Fruit fly (Drosophila melanogaster) whole organism, wandering third instar larva: ENCODE data around the gene CG13917.

Source experiments
- Abd-B ChIP-seq: fragments of >200 bp; optimal IDR thresholded peaks from 2 replicates; lab custom pipeline; 2017; ENCODE audit warnings: missing biosample characterization, missing genetic modification characterization
- CG32264 ChIP-seq: fragments of 200-800 bp; sonication (Bioruptor generic); optimal IDR thresholded peaks from 2 replicates; lab custom pipeline; 2016; ENCODE audit warnings: missing biosample characterization, missing genetic modification characterization
- CG9705 ChIP-seq: fragments of 200-800 bp; sonication (Bioruptor generic); optimal IDR thresholded peaks from 2 replicates; lab custom pipeline; 2018; ENCODE audit warnings: missing biosample characterization, mild to moderate bottlenecking, missing genetic modification characterization
- CrebA ChIP-seq: fragments of 200-800 bp; sonication (Bioruptor generic); optimal IDR thresholded peaks from 2 replicates; lab custom pipeline; 2016; ENCODE audit warnings: missing biosample characterization, mild to moderate bottlenecking, missing genetic modification characterization, borderline replicate concordance
- Dif ChIP-seq: fragments of 200-275, 200-300 bp; sonication (Bioruptor generic); optimal IDR thresholded peaks from 2 replicates; lab custom pipeline; 2018; ENCODE audit warnings: missing biosample characterization, missing genetic modification characterization; ENCODE audit not compliant: partially characterized antibody
- GATAd ChIP-seq: sonication (Bioruptor generic); optimal IDR thresholded peaks from 2 replicates; lab custom pipeline; 2016; ENCODE audit warnings: missing biosample characterization, missing genetic modification characterization
- HLH106 ChIP-seq: fragments of 200-800 bp; optimal IDR thresholded peaks from 3 replicates; lab custom pipeline; 2019; ENCODE audit warnings: missing biosample characterization, mild to moderate bottlenecking, missing genetic modification characterization, moderate library complexity
- Hr78 ChIP-seq: fragments of >200 bp; optimal IDR thresholded peaks from 2 replicates; lab custom pipeline; 2017; ENCODE audit warnings: missing biosample characterization, missing genetic modification characterization
- Hr83 ChIP-seq: fragments of 200-300 bp; sonication (Bioruptor generic); optimal IDR thresholded peaks from 2 replicates; lab custom pipeline; 2016; ENCODE audit warnings: missing biosample characterization, mild to moderate bottlenecking, missing genetic modification characterization, moderate library complexity; ENCODE audit not compliant: poor library complexity, severe bottlenecking
- Jra ChIP-seq: sonication (Bioruptor generic); optimal IDR thresholded peaks from 2 replicates; lab custom pipeline; 2016; ENCODE audit warnings: missing biosample characterization, missing genetic modification characterization
- Mio ChIP-seq: sonication (Bioruptor generic); optimal IDR thresholded peaks from 2 replicates; lab custom pipeline; 2016; ENCODE audit warnings: missing biosample characterization, missing genetic modification characterization
- N ChIP-seq: fragments of >200 bp; optimal IDR thresholded peaks from 2 replicates; lab custom pipeline; 2018; ENCODE audit warnings: missing biosample characterization, missing external identifiers, missing genetic modification characterization
- OdsH ChIP-seq: fragments of 200-800 bp; sonication (Bioruptor generic); optimal IDR thresholded peaks from 2 replicates; lab custom pipeline; 2016; ENCODE audit warnings: missing biosample characterization, mild to moderate bottlenecking, missing genetic modification characterization
- Rel ChIP-seq, 2 experiments: fragments of 200-800 bp; sonication (Bioruptor generic) in 1 of 2; optimal IDR thresholded peaks; 2 replicates in 1 of 2; 3 replicates in 1 of 2; lab custom pipeline; 2016 to 2019; ENCODE audit warnings: mild to moderate bottlenecking in 2 of 2, missing biosample characterization in 2 of 2, missing genetic modification characterization in 2 of 2, moderate library complexity in 1 of 2
- Sp1 ChIP-seq: fragments of 200-800 bp; sonication (Bioruptor generic); optimal IDR thresholded peaks from 3 replicates; lab custom pipeline; 2019; ENCODE audit warnings: missing biosample characterization, mild to moderate bottlenecking, missing genetic modification characterization, moderate library complexity
- Vsx2 ChIP-seq: fragments of 200-300, 225-300 bp; sonication (Bioruptor generic); optimal IDR thresholded peaks from 2 replicates; lab custom pipeline; 2018; ENCODE audit warnings: missing biosample characterization, missing genetic modification characterization; ENCODE audit not compliant: partially characterized antibody
- br ChIP-seq: fragments of 200-800 bp; sonication (Bioruptor generic); optimal IDR thresholded peaks from 2 replicates; lab custom pipeline; 2016; ENCODE audit warnings: missing biosample characterization, missing genetic modification characterization
- dl ChIP-seq, 2 experiments: fragments of 175-275, 200-275 bp in 1 of 2; fragments of 200-275 bp in 1 of 2; sonication (Bioruptor generic); optimal IDR thresholded peaks; lab custom pipeline; 2018; ENCODE audit warnings: mild to moderate bottlenecking in 2 of 2, missing biosample characterization in 2 of 2, missing genetic modification characterization in 2 of 2, moderate library complexity in 2 of 2; ENCODE audit not compliant: partially characterized antibody in 2 of 2, insufficient read depth in 1 of 2
- dmrt93B ChIP-seq: fragments of 200-800 bp; sonication (Bioruptor generic); optimal IDR thresholded peaks from 2 replicates; lab custom pipeline; 2018; ENCODE audit warnings: missing biosample characterization, mild to moderate bottlenecking, missing genetic modification characterization
- dsf ChIP-seq: sonication (Bioruptor generic); optimal IDR thresholded peaks from 2 replicates; lab custom pipeline; 2016; ENCODE audit warnings: missing biosample characterization, missing genetic modification characterization, borderline replicate concordance
- foxo ChIP-seq, 2 experiments: fragments of 200-800 bp; sonication (Bioruptor generic); optimal IDR thresholded peaks; 2 replicates in 1 of 2; 3 replicates in 1 of 2; lab custom pipeline; 2016 to 2017; ENCODE audit warnings: missing biosample characterization in 2 of 2, missing genetic modification characterization in 2 of 2
- fru ChIP-seq: fragments of 200-800 bp; sonication (Bioruptor generic); optimal IDR thresholded peaks from 3 replicates; lab custom pipeline; 2016; ENCODE audit warnings: missing biosample characterization, mild to moderate bottlenecking, missing genetic modification characterization
- h ChIP-seq: fragments of 200-800 bp; sonication (Bioruptor generic); optimal IDR thresholded peaks from 3 replicates; lab custom pipeline; 2016; ENCODE audit warnings: missing biosample characterization, mild to moderate bottlenecking, missing genetic modification characterization
- jim ChIP-seq: fragments of 175-275, 200-325 bp; sonication (Bioruptor generic); optimal IDR thresholded peaks from 2 replicates; lab custom pipeline; 2016; ENCODE audit warnings: missing biosample characterization, mild to moderate bottlenecking, missing genetic modification characterization
- pan ChIP-seq: fragments of >200 bp; optimal IDR thresholded peaks from 2 replicates; lab custom pipeline; 2017
- psq ChIP-seq: fragments of 200-800 bp; sonication (Bioruptor generic); optimal IDR thresholded peaks from 3 replicates; lab custom pipeline; 2017; ENCODE audit warnings: missing biosample characterization, mild to moderate bottlenecking, missing genetic modification characterization, moderate library complexity
- rgr ChIP-seq: fragments of 200-800 bp; sonication (Bioruptor generic); optimal IDR thresholded peaks from 3 replicates; lab custom pipeline; 2016; ENCODE audit warnings: missing biosample characterization, mild to moderate bottlenecking, missing genetic modification characterization
- sv ChIP-seq: fragments of 200-800 bp; sonication (Bioruptor generic); optimal IDR thresholded peaks from 3 replicates; lab custom pipeline; 2016; ENCODE audit warnings: missing biosample characterization, missing genetic modification characterization
- tai ChIP-seq: sonication (Bioruptor generic); optimal IDR thresholded peaks from 2 replicates; lab custom pipeline; 2016; ENCODE audit warnings: missing biosample characterization, missing genetic modification characterization
- woc ChIP-seq: sonication (Bioruptor generic); optimal IDR thresholded peaks from 2 replicates; lab custom pipeline; 2016; ENCODE audit warnings: missing biosample characterization, mild to moderate bottlenecking, missing genetic modification characterization

Gene CG13917

DNA sequence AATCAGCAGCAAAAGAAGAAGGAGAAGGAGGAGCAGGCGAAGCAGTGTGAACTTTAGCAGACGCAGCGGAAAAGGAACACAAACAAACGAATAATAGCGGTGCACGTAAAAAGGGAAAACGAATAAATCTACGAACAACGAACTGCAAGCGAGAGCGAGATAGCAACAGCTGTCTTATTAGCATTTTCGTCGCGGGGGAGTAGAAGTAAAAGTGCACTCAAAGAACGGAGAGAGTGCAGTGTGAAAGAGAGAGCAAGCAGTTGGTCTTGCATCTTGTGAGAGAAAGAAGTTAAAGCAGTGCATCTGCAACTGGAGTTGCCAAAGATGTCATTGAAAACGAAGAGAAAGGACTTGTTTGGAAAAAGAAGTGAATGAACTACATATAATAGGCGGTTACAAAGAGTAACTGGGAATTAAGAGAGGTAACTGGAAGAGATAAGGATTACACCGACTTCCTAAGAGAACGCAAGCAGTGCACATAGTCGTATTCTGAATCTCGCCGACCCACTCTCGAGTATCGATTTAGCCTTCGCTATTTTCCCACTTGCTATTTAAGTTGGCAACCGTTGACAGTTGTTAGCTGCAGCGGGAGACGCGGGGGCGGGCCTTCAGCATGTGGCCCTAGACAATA lies 16.4 kb downstream of the CG13917 start:
- TF ChIP-seq psq (GFP tag; lab: Kevin White, UChicago) = peak; percentile 80
- TF ChIP-seq foxo (GFP tag; optimal IDR thresholded peaks at IDR 0.05; lab: Kevin White, UChicago) = no peak
- peak; percentile 24 for TF ChIP-seq Dif (GFP tag; lab: Kevin White, UChicago)
- TF ChIP-seq Vsx2 (GFP tag; lab: Kevin White, UChicago) = peak; percentile 59

DNA sequence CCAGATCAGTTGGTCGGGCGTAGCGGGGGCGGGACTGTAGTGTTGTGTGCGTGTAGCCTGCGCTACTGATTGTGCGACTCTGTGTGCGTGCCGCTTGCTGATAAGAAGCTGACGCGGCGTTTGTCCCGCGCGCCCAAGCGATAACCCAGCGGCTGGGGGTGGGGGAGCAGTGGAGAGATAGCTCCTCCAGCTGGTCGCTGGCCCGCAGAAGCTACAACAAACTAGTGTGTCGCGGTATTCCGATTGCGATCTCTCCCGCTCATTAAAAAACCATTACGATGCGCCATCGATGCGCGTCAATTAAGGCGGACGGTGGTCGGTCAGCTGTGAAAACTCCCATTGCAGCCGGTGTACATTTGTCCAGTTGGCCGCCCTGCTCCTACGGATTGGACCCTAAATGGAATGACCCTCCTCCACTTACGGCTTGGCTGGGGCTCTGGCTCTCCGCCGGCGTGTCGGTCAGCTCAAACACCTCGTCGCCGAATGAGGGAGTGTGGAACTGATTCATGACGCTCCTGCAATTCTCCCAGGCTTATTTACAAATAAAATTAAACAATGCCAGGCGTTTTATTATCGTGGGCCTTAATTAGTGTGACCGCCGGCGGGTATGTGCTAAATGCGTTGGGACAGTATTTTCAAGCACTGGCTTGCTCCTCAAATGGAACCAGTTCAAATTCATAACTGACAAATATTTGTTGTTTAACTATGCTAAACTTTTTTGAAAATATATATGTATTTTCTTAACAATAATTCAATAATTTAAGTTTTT lies 25.7 kb downstream of the CG13917 start, which contains the start of gene CG12104:
CG12104 (minus strand) TSS at position 611 of the 769 bp plus-strand sequence.
- TF ChIP-seq Rel (GFP tag; optimal IDR thresholded peaks at IDR 0.05; lab: Kevin White, UChicago) = no peak
- TF ChIP-seq Rel (tag; optimal IDR thresholded peaks at IDR 0.05; lab: Kevin White, UChicago) = peak; percentile 1
- no peak for TF ChIP-seq CrebA (GFP tag; lab: Kevin White, UChicago)
- TF ChIP-seq foxo (GFP tag; optimal IDR thresholded peaks at IDR 0.05; lab: Kevin White, UChicago) = peak in 1 of 2 experiments; percentile 11
- no peak for TF ChIP-seq woc (GFP tag; lab: Kevin White, UChicago)
- TF ChIP-seq N (GFP tag; lab: Kevin White, UChicago) = no peak
- no peak for TF ChIP-seq Dif (GFP tag; lab: Kevin White, UChicago)
- no peak for TF ChIP-seq sv (GFP tag; lab: Kevin White, UChicago)
- no peak for TF ChIP-seq Abd-B (GFP tag; lab: Kevin White, UChicago)
- TF ChIP-seq CG32264 (GFP tag; lab: Kevin White, UChicago) = no peak
- TF ChIP-seq dsf (GFP tag; lab: Kevin White, UChicago) = no peak
- no peak for TF ChIP-seq dl (GFP tag; optimal IDR thresholded peaks at IDR 0.05; lab: Kevin White, UChicago; ENCODE audit: insufficient read depth in 1 of 2, partially characterized antibody in 2 of 2)
- TF ChIP-seq rgr (GFP tag; lab: Kevin White, UChicago) = no peak
- no peak for TF ChIP-seq OdsH (GFP tag; lab: Kevin White, UChicago)
- TF ChIP-seq HLH106 (tag; lab: Kevin White, UChicago) = no peak
- no peak for TF ChIP-seq br (GFP tag; lab: Kevin White, UChicago)
- TF ChIP-seq Hr83 = no peak
- TF ChIP-seq CG9705 = no peak
- TF ChIP-seq GATAd (GFP tag; lab: Kevin White, UChicago) = no peak
- TF ChIP-seq h (GFP tag; lab: Kevin White, UChicago) = peak; percentile 22
- no peak for TF ChIP-seq Hr78 (GFP tag; lab: Kevin White, UChicago)
- no peak for TF ChIP-seq tai (GFP tag; lab: Kevin White, UChicago)
- TF ChIP-seq fru = no peak
- TF ChIP-seq jim = no peak
- no peak for TF ChIP-seq dmrt93B (GFP tag; lab: Kevin White, UChicago)

DNA sequence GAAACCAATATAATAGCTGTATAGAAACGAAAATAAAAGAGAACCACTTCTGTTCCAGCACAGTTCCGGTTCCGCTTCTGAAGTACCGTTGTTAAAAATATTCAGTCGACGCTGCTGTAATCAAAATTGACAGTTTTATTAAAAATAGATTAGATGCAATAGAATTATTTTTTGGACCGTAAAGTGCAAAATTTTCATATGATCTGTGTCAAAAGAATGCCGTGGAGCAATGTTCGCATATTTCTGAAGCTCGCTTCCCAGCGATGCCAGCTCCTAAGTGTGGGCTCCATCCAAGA lies 26.3 kb downstream of the CG13917 start, which contains the start of the genes CG18170 and CG33791:
CG18170 (plus strand) TSS at position 122 of the 296 bp plus-strand sequence.
CG33791 (plus strand) TSS at position 122 of the 296 bp plus-strand sequence.
- TF ChIP-seq fru (no peak), OdsH (GFP tag; lab: Kevin White, UChicago) (no peak), sv (GFP tag; lab: Kevin White, UChicago) (no peak), foxo (GFP tag; optimal IDR thresholded peaks at IDR 0.05; lab: Kevin White, UChicago) (no peak), dsf (GFP tag; lab: Kevin White, UChicago) (no peak), dmrt93B (GFP tag; lab: Kevin White, UChicago) (no peak), Rel (GFP tag; optimal IDR thresholded peaks at IDR 0.05; lab: Kevin White, UChicago) (no peak), Rel (tag; optimal IDR thresholded peaks at IDR 0.05; lab: Kevin White, UChicago) (no peak), rgr (GFP tag; lab: Kevin White, UChicago) (no peak), CG32264 (GFP tag; lab: Kevin White, UChicago) (no peak), HLH106 (tag; lab: Kevin White, UChicago) (no peak), Mio (GFP tag; lab: Kevin White, UChicago) (no peak), psq (GFP tag; lab: Kevin White, UChicago) (no peak), Sp1 (GFP tag; lab: Kevin White, UChicago) (no peak), pan (lab: Kevin White, UChicago) (no peak), CG9705 (no peak)

DNA sequence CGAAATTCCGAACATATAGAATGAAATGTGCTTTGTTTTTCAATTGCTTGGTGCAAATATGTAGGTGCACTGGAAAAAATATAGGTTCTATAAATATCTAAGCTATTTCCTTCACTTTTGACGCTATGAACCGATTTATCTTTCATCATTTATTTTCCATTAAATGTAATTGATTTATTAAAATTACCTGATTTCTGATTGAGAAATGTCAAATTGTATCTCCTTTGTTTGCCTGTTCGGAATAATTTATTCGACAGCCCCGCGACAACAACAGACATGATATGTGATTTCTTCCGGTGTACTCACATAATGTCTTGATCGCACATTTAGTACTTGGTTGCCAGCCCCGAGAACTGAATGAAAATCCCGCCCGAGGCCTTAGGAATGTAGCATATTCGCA lies 33.1 kb downstream of the CG13917 start:
- TF ChIP-seq br (GFP tag; lab: Kevin White, UChicago) (no peak), jim (no peak), tai (GFP tag; lab: Kevin White, UChicago) (no peak), N (GFP tag; lab: Kevin White, UChicago) (no peak), foxo (GFP tag; optimal IDR thresholded peaks at IDR 0.05; lab: Kevin White, UChicago) (no peak), GATAd (GFP tag; lab: Kevin White, UChicago) (no peak), CG32264 (GFP tag; lab: Kevin White, UChicago) (no peak), Jra (GFP tag; lab: Kevin White, UChicago) (no peak), Sp1 (GFP tag; lab: Kevin White, UChicago) (no peak), Rel (GFP tag; optimal IDR thresholded peaks at IDR 0.05; lab: Kevin White, UChicago) (no peak), Rel (tag; optimal IDR thresholded peaks at IDR 0.05; lab: Kevin White, UChicago) (no peak), Hr83 (no peak), Abd-B (GFP tag; lab: Kevin White, UChicago) (no peak), dl (GFP tag; optimal IDR thresholded peaks at IDR 0.05; lab: Kevin White, UChicago; ENCODE audit: insufficient read depth in 1 of 2, partially characterized antibody in 2 of 2) (no peak), psq (GFP tag; lab: Kevin White, UChicago) (no peak)
